Fruit fly (Drosophila melanogaster) whole organism, pupa: ENCODE data around the gene mats.

Experiments used
- CG12605 ChIP-seq: fragments of 200-800 bp; sonication (Bioruptor generic); IDR thresholded peaks from 2 replicates; pipeline ENCODE4 v1.3.6; 2022; ENCODE audit warnings: missing biosample characterization, missing genetic modification characterization
- CG17806 ChIP-seq: fragments of 200-800 bp; sonication (Bioruptor generic); optimal IDR thresholded peaks from 2 replicates; lab custom pipeline; 2018; ENCODE audit warnings: missing biosample characterization, mild to moderate bottlenecking, missing genetic modification characterization, moderate library complexity
- CG9948 ChIP-seq: fragments of 200-800 bp; sonication (Bioruptor generic); optimal IDR thresholded peaks from 2 replicates; lab custom pipeline; 2018; ENCODE audit warnings: missing biosample characterization, mild to moderate bottlenecking, missing genetic modification characterization, moderate library complexity

dm6 chr3R:22454397-22455334 lies 33.7 kb downstream of the mats start:
- TF ChIP-seq CG17806 (tag; lab: Kevin White, UChicago) (no peak), CG12605 (GFP tag; lab: Robert Waterston, UW) (no peak), CG9948 (tag; lab: Kevin White, UChicago) (no peak)
